Fruit fly (Drosophila melanogaster) whole organism, embryonic: ENCODE results near the gene kdn.

Source experiments
- CG10274 ChIP-seq: fragments of 200-800 bp; sonication (Bioruptor generic); optimal IDR thresholded peaks from 3 replicates; lab custom pipeline; 2017; ENCODE audit warnings: missing biosample characterization, mild to moderate bottlenecking, missing genetic modification characterization
- CG10543 ChIP-seq: fragments of 200-800 bp; sonication (Bioruptor generic); optimal IDR thresholded peaks from 3 replicates; lab custom pipeline; 2017; ENCODE audit warnings: missing biosample characterization, mild to moderate bottlenecking, missing genetic modification characterization, moderate library complexity
- CG12236 ChIP-seq: fragments of 200-800 bp; sonication (Bioruptor generic); optimal IDR thresholded peaks from 2 replicates; lab custom pipeline; 2016; ENCODE audit warnings: missing biosample characterization, missing genetic modification characterization
- CG13296 ChIP-seq: fragments of 200-800 bp; sonication (Bioruptor generic); optimal IDR thresholded peaks from 3 replicates; lab custom pipeline; 2018; ENCODE audit warnings: missing biosample characterization, mild to moderate bottlenecking, missing genetic modification characterization
- CG13894 ChIP-seq: fragments of 200-800 bp; sonication (Bioruptor generic); optimal IDR thresholded peaks from 3 replicates; lab custom pipeline; 2018; ENCODE audit warnings: missing biosample characterization, mild to moderate bottlenecking, missing genetic modification characterization, moderate library complexity
- CG15514 ChIP-seq: fragments of 200-800 bp; sonication (Bioruptor generic); optimal IDR thresholded peaks from 3 replicates; lab custom pipeline; 2017; ENCODE audit warnings: missing biosample characterization, missing genetic modification characterization, mild to moderate bottlenecking, moderate library complexity, missing genetic modification reagents
- CG17361 ChIP-seq: fragments of 200-800 bp; sonication (Bioruptor generic); IDR thresholded peaks from 3 replicates; pipeline ENCODE4 v1.3.6; 2022; ENCODE audit warnings: missing biosample characterization, missing genetic modification characterization
- CG18011 ChIP-seq: fragments of 200-800 bp; sonication (Bioruptor generic); optimal IDR thresholded peaks from 2 replicates; lab custom pipeline; 2017; ENCODE audit warnings: missing biosample characterization, missing genetic modification characterization, mild to moderate bottlenecking, moderate library complexity, missing genotype
- CG18599 ChIP-seq: fragments of 200-800 bp; sonication (Bioruptor generic); optimal IDR thresholded peaks from 3 replicates; lab custom pipeline; 2017; ENCODE audit warnings: missing biosample characterization, missing genetic modification characterization, mild to moderate bottlenecking, moderate library complexity, missing genetic modification reagents
- CG18619 ChIP-seq: fragments of 200-800 bp; sonication (Bioruptor generic); optimal IDR thresholded peaks from 3 replicates; lab custom pipeline; 2017; ENCODE audit warnings: missing biosample characterization, mild to moderate bottlenecking, missing genetic modification characterization
- CG2202 ChIP-seq: fragments of 200-800 bp; sonication (Bioruptor generic); optimal IDR thresholded peaks from 2 replicates; lab custom pipeline; 2018; ENCODE audit warnings: missing biosample characterization, mild to moderate bottlenecking, missing genetic modification characterization
- CG4328 ChIP-seq: fragments of 200-800 bp; sonication (Bioruptor generic); optimal IDR thresholded peaks from 3 replicates; lab custom pipeline; 2017; ENCODE audit warnings: missing biosample characterization, missing genetic modification reagents, missing genetic modification characterization
- CG6765 ChIP-seq: fragments of 200-800 bp; sonication (Bioruptor generic); optimal IDR thresholded peaks from 3 replicates; lab custom pipeline; 2017; ENCODE audit warnings: missing biosample characterization, mild to moderate bottlenecking, missing genetic modification characterization
- CG6791 ChIP-seq: fragments of 200-800 bp; sonication (Bioruptor generic); IDR thresholded peaks from 3 replicates; pipeline ENCODE4 v1.3.6; 2022; ENCODE audit warnings: missing biosample characterization, missing genetic modification characterization; ENCODE audit not compliant: partially characterized antibody
- CG7556 ChIP-seq: fragments of 200-800 bp; sonication (Bioruptor generic); optimal IDR thresholded peaks from 2 replicates; lab custom pipeline; 2017; ENCODE audit warnings: missing biosample characterization, mild to moderate bottlenecking, missing genetic modification characterization
- CG9817 ChIP-seq: fragments of 200-800 bp; sonication (Bioruptor generic); optimal IDR thresholded peaks from 2 replicates; lab custom pipeline; 2018; ENCODE audit warnings: missing biosample characterization, mild to moderate bottlenecking, missing genetic modification characterization, moderate library complexity
- CrebB ChIP-seq: fragments of 200-800 bp; sonication (Bioruptor generic); optimal IDR thresholded peaks from 3 replicates; lab custom pipeline; 2018; ENCODE audit warnings: missing biosample characterization, mild to moderate bottlenecking, missing genetic modification characterization
- Dll ChIP-seq: fragments of 200-800 bp; sonication (Bioruptor generic); IDR thresholded peaks from 4 replicates; pipeline ENCODE4 v1.3.6; 2022; ENCODE audit warnings: missing biosample characterization, missing genetic modification characterization; ENCODE audit not compliant: partially characterized antibody
- Drgx ChIP-seq: fragments of 200-800 bp; sonication (Bioruptor generic); IDR thresholded peaks from 2 replicates; pipeline ENCODE4 v1.3.6; 2022; ENCODE audit warnings: missing biosample characterization, missing genetic modification characterization
- Fer1 ChIP-seq: fragments of 200-800 bp; sonication (Bioruptor generic); optimal IDR thresholded peaks from 2 replicates; lab custom pipeline; 2017; ENCODE audit warnings: missing biosample characterization, mild to moderate bottlenecking, missing genetic modification characterization
- Hr78 ChIP-seq, 2 experiments: fragments of 200-800 bp in 1 of 2; fragments of >200 bp in 1 of 2; sonication (Bioruptor generic) in 1 of 2; optimal IDR thresholded peaks; 2 replicates each; lab custom pipeline; 2017 to 2019; ENCODE audit warnings: missing biosample characterization in 2 of 2, missing genetic modification characterization in 2 of 2, mild to moderate bottlenecking in 1 of 2, moderate library complexity in 1 of 2
- Jarid2 ChIP-seq: fragments of 200-800 bp; sonication (Bioruptor generic); optimal IDR thresholded peaks from 3 replicates; lab custom pipeline; 2017; ENCODE audit warnings: mild to moderate bottlenecking, missing biosample characterization, missing genetic modification reagents, missing genetic modification characterization
- Med ChIP-seq: fragments of 200-800 bp; sonication (Bioruptor generic); peaks from one replicate; lab custom pipeline; 2016; ENCODE audit warnings: missing biosample characterization, missing genetic modification characterization, mild to moderate bottlenecking, inconsistent platforms, moderate library complexity
- NfI ChIP-seq: fragments of 200-800 bp; sonication (Bioruptor generic); optimal IDR thresholded peaks from 3 replicates; lab custom pipeline; 2018; ENCODE audit warnings: missing biosample characterization, mild to moderate bottlenecking, missing genetic modification characterization, moderate library complexity
- Optix ChIP-seq: fragments of 200-800 bp; sonication (Bioruptor generic); IDR thresholded peaks from 3 replicates; pipeline ENCODE4 v1.3.6; 2022; ENCODE audit warnings: missing biosample characterization, missing genetic modification characterization
- Pdp1 ChIP-seq, 2 experiments: fragments of 200-800 bp; sonication (Bioruptor generic); optimal IDR thresholded peaks; 3 replicates each; lab custom pipeline; 2016; ENCODE audit warnings: missing biosample characterization in 2 of 2, missing genetic modification characterization in 2 of 2, mild to moderate bottlenecking in 1 of 2, moderate library complexity in 1 of 2
- Rfx ChIP-seq: fragments of 200-800 bp; sonication (Bioruptor generic); IDR thresholded peaks from 2 replicates; pipeline ENCODE4 v1.3.6; 2022; ENCODE audit warnings: missing biosample characterization, missing genetic modification characterization
- Sox100B ChIP-seq: fragments of 200-800 bp; sonication (Bioruptor generic); optimal IDR thresholded peaks from 3 replicates; lab custom pipeline; 2018; ENCODE audit warnings: missing biosample characterization, mild to moderate bottlenecking, missing genetic modification characterization
- Sry-β ChIP-seq: fragments of 200-800 bp; sonication (Bioruptor generic); optimal IDR thresholded peaks from 2 replicates; lab custom pipeline; 2018; ENCODE audit warnings: missing biosample characterization, mild to moderate bottlenecking, missing genetic modification characterization, moderate library complexity
- Xrp1 ChIP-seq: fragments of 200-800 bp; sonication (Bioruptor generic); IDR thresholded peaks from 2 replicates; pipeline ENCODE4 v1.3.6; 2022; ENCODE audit warnings: missing biosample characterization, missing genetic modification characterization
- ase ChIP-seq: fragments of 200-800 bp; sonication (Bioruptor generic); IDR thresholded peaks from 3 replicates; pipeline ENCODE4 v1.3.6; 2022; ENCODE audit warnings: missing biosample characterization, missing genetic modification characterization
- cad ChIP-seq: fragments of >200 bp; optimal IDR thresholded peaks from 2 replicates; lab custom pipeline; 2017; ENCODE audit warnings: missing biosample characterization, missing genetic modification characterization
- cg ChIP-seq: fragments of 200-800 bp; sonication (Bioruptor generic); optimal IDR thresholded peaks from 3 replicates; lab custom pipeline; 2019; ENCODE audit warnings: missing biosample characterization, mild to moderate bottlenecking, missing genetic modification characterization, moderate library complexity
- chinmo ChIP-seq: fragments of 200-800 bp; sonication (Bioruptor generic); IDR thresholded peaks from 4 replicates; pipeline ENCODE4 v1.3.6; 2022; ENCODE audit warnings: missing biosample characterization, missing genetic modification characterization; ENCODE audit not compliant: partially characterized antibody
- crol ChIP-seq: fragments of 200-800 bp; sonication (Bioruptor generic); IDR thresholded peaks from 2 replicates; pipeline ENCODE4 v1.3.6; 2022; ENCODE audit warnings: missing biosample characterization, missing genetic modification characterization
- dmrt11E ChIP-seq: fragments of 200-800 bp; sonication (Bioruptor generic); optimal IDR thresholded peaks from 3 replicates; lab custom pipeline; 2018; ENCODE audit warnings: missing biosample characterization, mild to moderate bottlenecking, missing genetic modification characterization, moderate library complexity
- dysf ChIP-seq: fragments of 200-800 bp; sonication (Bioruptor generic); IDR thresholded peaks from 3 replicates; pipeline ENCODE4 v1.3.6; 2022; ENCODE audit warnings: missing biosample characterization, missing genetic modification characterization
- grau ChIP-seq: fragments of 200-800 bp; optimal IDR thresholded peaks from 3 replicates; lab custom pipeline; 2019; ENCODE audit warnings: missing biosample characterization, mild to moderate bottlenecking, missing genetic modification characterization, moderate library complexity
- lola ChIP-seq, 3 experiments: fragments of >200 bp in 2 of 3; fragments of 200-800 bp in 1 of 3; sonication (Bioruptor generic) in 1 of 3; optimal IDR thresholded peaks; 2 replicates each; lab custom pipeline; 2017 to 2019; ENCODE audit warnings: missing biosample characterization in 3 of 3, missing genetic modification characterization in 3 of 3, mild to moderate bottlenecking in 1 of 3, moderate library complexity in 1 of 3
- mirr ChIP-seq: fragments of 200-800 bp; sonication (Bioruptor generic); optimal IDR thresholded peaks from 3 replicates; lab custom pipeline; 2018; ENCODE audit warnings: missing biosample characterization, mild to moderate bottlenecking, missing genetic modification characterization
- nom ChIP-seq: fragments of 200-800 bp; sonication (Bioruptor generic); optimal IDR thresholded peaks from 2 replicates; lab custom pipeline; 2017; ENCODE audit warnings: missing biosample characterization, missing genetic modification characterization, mild to moderate bottlenecking, moderate library complexity, missing genetic modification reagents
- odd ChIP-seq: fragments of 200-800 bp; sonication (Bioruptor generic); optimal IDR thresholded peaks from 2 replicates; lab custom pipeline; 2017; ENCODE audit warnings: missing biosample characterization, mild to moderate bottlenecking, missing genetic modification characterization
- row ChIP-seq: fragments of 200-800 bp; sonication (Bioruptor generic); IDR thresholded peaks from 3 replicates; pipeline ENCODE4 v1.3.6; 2022; ENCODE audit warnings: missing biosample characterization, missing genetic modification characterization
- slp2 ChIP-seq: fragments of 200-800 bp; sonication (Bioruptor generic); optimal IDR thresholded peaks from 2 replicates; lab custom pipeline; 2016; ENCODE audit warnings: missing biosample characterization, missing genetic modification characterization
- sob ChIP-seq: fragments of 200-800 bp; sonication (Bioruptor generic); IDR thresholded peaks from 2 replicates; pipeline ENCODE4 v1.3.6; 2022; ENCODE audit warnings: missing biosample characterization, missing genetic modification characterization
- vnd ChIP-seq: fragments of 200-800 bp; sonication (Bioruptor generic); IDR thresholded peaks from 3 replicates; pipeline ENCODE4 v1.3.6; 2022; ENCODE audit warnings: missing biosample characterization, missing genetic modification characterization; ENCODE audit not compliant: partially characterized antibody

Gene kdn

dm6 chrX:6356748-6357397 lies 6.4 kb downstream of the kdn start (continued):
- TF ChIP-seq vnd, result peak; percentile 48; the same call in 2 of the 3 replicates
- TF ChIP-seq crol (GFP tag; lab: Robert Waterston, UW), result peak; percentile 95
- no peak for TF ChIP-seq CG6765 (GFP tag; lab: Kevin White, UChicago)
- TF ChIP-seq ase (GFP tag; lab: Robert Waterston, UW), result 0 out of 3 replicates have a peak, but pooled peaks have one; percentile 18
- TF ChIP-seq CG18599 (GFP tag; lab: Kevin White, UChicago), result peak; percentile 3
- peak; percentile 25 for TF ChIP-seq CG13296 (GFP tag; lab: Kevin White, UChicago)
- peak; percentile 2 for TF ChIP-seq CG15514 (GFP tag; lab: Kevin White, UChicago)
- TF ChIP-seq Hr78 (GFP tag; optimal IDR thresholded peaks at IDR 0.05; lab: Kevin White, UChicago), result no peak
- peak; percentile 51; the same call in 2 of the 3 replicates for TF ChIP-seq dysf (GFP tag; lab: Robert Waterston, UW)
- peak; percentile 95 for TF ChIP-seq mirr (GFP tag; lab: Kevin White, UChicago)
- TF ChIP-seq grau, result peak; percentile 61
- peak; percentile 25 for TF ChIP-seq Sox100B (GFP tag; lab: Kevin White, UChicago)
- TF ChIP-seq CG7556 (GFP tag; lab: Kevin White, UChicago), result peak; percentile 17
- no peak for TF ChIP-seq odd (GFP tag; lab: Kevin White, UChicago)
- TF ChIP-seq row (GFP tag; lab: Robert Waterston, UW), result peak; percentile 67
- TF ChIP-seq cg (GFP tag; lab: Kevin White, UChicago), result peak; percentile 54
- TF ChIP-seq CG4328 (GFP tag; lab: Kevin White, UChicago), result peak; percentile 14
- peak; percentile 33 for TF ChIP-seq Med (GFP tag; lab: Kevin White, UChicago)
- peak; percentile 25 for TF ChIP-seq CG18619
- peak; percentile 95 for TF ChIP-seq CG10543 (GFP tag; lab: Kevin White, UChicago)
- peak; percentile 28 for TF ChIP-seq Fer1
- TF ChIP-seq Drgx (GFP tag; lab: Robert Waterston, UW), result peak; percentile 54
- TF ChIP-seq lola (GFP tag; optimal IDR thresholded peaks at IDR 0.05; lab: Kevin White, UChicago), result no peak
- TF ChIP-seq Xrp1 (GFP tag; lab: Robert Waterston, UW), result peak; percentile 42; the same call in 1 of the 2 replicates
- no peak for TF ChIP-seq slp2 (GFP tag; lab: Kevin White, UChicago)
- 0 out of 2 replicates have a peak, but pooled peaks have one; percentile 21 for TF ChIP-seq sob (GFP tag; lab: Robert Waterston, UW)
- no peak for TF ChIP-seq CG2202 (tag; lab: Kevin White, UChicago)
- 0 out of 2 replicates have a peak, but pooled peaks have one; percentile 17 for TF ChIP-seq Rfx (GFP tag; lab: Robert Waterston, UW)
- TF ChIP-seq CG18011, result no peak
- peak; percentile 3 for TF ChIP-seq CG13894 (tag; lab: Kevin White, UChicago)
- TF ChIP-seq CG17361 (GFP tag; lab: Robert Waterston, UW), result 0 out of 3 replicates have a peak, but pooled peaks have one; percentile 15
- TF ChIP-seq CrebB (tag; lab: Kevin White, UChicago), result no peak
- TF ChIP-seq NfI, result peak; percentile 4

- 0 out of 3 replicates have a peak, but pooled peaks have one; percentile 5 for TF ChIP-seq Optix (GFP tag; lab: Robert Waterston, UW)
- no peak for TF ChIP-seq Sry-β (GFP tag; lab: Kevin White, UChicago)
- no peak for TF ChIP-seq Jarid2 (GFP tag; lab: Kevin White, UChicago)
- no peak for TF ChIP-seq Pdp1 (GFP tag; optimal IDR thresholded peaks at IDR 0.05; lab: Kevin White, UChicago)
- no peak for TF ChIP-seq CG12236 (GFP tag; lab: Kevin White, UChicago)
- TF ChIP-seq ase (GFP tag; lab: Robert Waterston, UW), result no peak
- no peak for TF ChIP-seq dmrt11E
- TF ChIP-seq CG9817 (tag; lab: Kevin White, UChicago), result no peak
- TF ChIP-seq CG6791 (GFP tag; lab: Robert Waterston, UW), result no peak
- TF ChIP-seq CG10274 (GFP tag; lab: Kevin White, UChicago), result no peak
- no peak for TF ChIP-seq cad (GFP tag; lab: Kevin White, UChicago)
- TF ChIP-seq chinmo, result peak; percentile 63; the same call in 1 of the 4 replicates
- peak; percentile 10; the same call in 1 of the 2 replicates for TF ChIP-seq Drgx (GFP tag; lab: Robert Waterston, UW)
- TF ChIP-seq nom (GFP tag; lab: Kevin White, UChicago), result peak; percentile 33
- TF ChIP-seq Dll (GFP tag; lab: Robert Waterston, UW), result no peak
- peak; percentile 75 for TF ChIP-seq crol (GFP tag; lab: Robert Waterston, UW)
Observed at dm6 chrX:6357456-6358007, 7.1 kb downstream of the kdn start.
